Worm (Caenorhabditis elegans) whole organism, L1 larva: Measurements from ENCODE around the gene F26A1.19.

Experiments
- ama-1 ChIP-seq: fragments of 150-350 bp; optimal IDR thresholded peaks from 2 replicates; lab custom pipeline; 2014
- egl-27 ChIP-seq, 2 experiments: fragments of 150-350 bp in 1 of 2; sonication (generic microtip); optimal IDR thresholded peaks; 3 replicates each; lab custom pipeline; 2017 to 2018; ENCODE audit warnings: missing biosample characterization in 2 of 2, missing genetic modification characterization in 2 of 2, missing genetic modification reagents in 2 of 2
- mab-9 ChIP-seq: fragments of 200-800 bp; sonication (Bioruptor generic); IDR thresholded peaks from 2 replicates; pipeline ENCODE4 v1.3.6; 2022; ENCODE audit warnings: missing genetic modification reagents, missing genetic modification characterization, missing compliant biosample characterization
- nhr-12 ChIP-seq: sonication (generic microtip); optimal IDR thresholded peaks from 2 replicates; lab custom pipeline; 2017; ENCODE audit warnings: missing biosample characterization, missing genetic modification characterization
- unc-62 ChIP-seq: fragments of 150-350 bp; optimal IDR thresholded peaks from 2 replicates; lab custom pipeline; 2014; ENCODE audit warnings: missing biosample characterization, missing genetic modification reagents, missing genetic modification characterization
- vab-15 ChIP-seq: sonication (generic microtip); optimal IDR thresholded peaks from 2 replicates; lab custom pipeline; 2017; ENCODE audit warnings: missing genotype, mild to moderate bottlenecking, missing genetic modification characterization, missing compliant biosample characterization
- zag-1 ChIP-seq: fragments of 150-350 bp; optimal IDR thresholded peaks from 2 replicates; lab custom pipeline; 2014; ENCODE audit warnings: missing biosample characterization, missing genetic modification characterization

DNA sequence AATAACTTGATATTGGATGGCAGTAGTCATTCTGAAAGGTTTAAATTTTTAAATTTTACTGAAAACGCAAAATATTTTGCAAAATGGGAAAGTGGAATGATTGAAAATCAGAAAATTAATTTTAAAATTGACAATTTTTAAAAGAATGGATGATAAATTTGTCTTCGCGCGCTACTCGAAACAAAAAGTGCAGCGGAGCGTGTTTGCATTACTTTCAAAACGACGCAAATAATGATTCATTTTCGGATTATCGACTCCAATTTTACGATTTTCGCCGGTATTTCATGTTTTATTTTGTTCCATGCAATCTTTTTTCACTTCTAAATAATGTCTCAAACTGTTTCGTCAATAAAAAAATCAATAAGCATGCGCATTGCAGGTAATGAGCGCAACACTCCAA is 40.8 kb downstream of the F26A1.19 start, which contains the start of the genes tost-1 and arx-6:
- TF ChIP-seq egl-27 (tag; optimal IDR thresholded peaks at IDR 0.05; lab: Kevin White, UChicago) = no peak
- no peak for TF ChIP-seq nhr-12
- no peak for TF ChIP-seq mab-9 (GFP tag; lab: Robert Waterston, UW)
- TF ChIP-seq unc-62 = no peak
- TF ChIP-seq zag-1 (tag; lab: Kevin White, UChicago) = no peak
- no peak for TF ChIP-seq ama-1 (lab: Kevin White, UChicago)
- no peak for TF ChIP-seq vab-15 (tag; lab: Kevin White, UChicago)
